Worm (Caenorhabditis elegans): ENCODE results near the gene srd-19.

DNA sequence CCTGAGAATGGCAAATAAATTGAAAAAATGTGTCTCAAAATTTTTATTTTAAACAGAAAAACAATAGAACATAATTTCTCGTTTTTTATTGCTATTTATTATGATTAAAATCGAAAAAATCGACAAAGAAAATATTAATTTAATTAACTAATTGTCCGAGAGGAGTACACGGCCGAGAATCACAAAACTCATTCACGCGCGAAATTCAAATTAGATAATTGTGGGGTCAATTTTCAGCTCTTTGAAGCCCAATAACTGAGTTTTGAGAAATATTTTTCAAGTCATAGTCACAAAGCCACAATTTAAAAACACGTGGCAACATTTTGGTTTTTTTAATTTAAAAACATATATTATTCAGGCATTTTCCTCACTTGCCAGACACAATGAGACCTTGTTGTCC, 19.5 kb downstream of the srd-19 start:
- TF ChIP-seq cog-1 (tag; optimal IDR thresholded peaks at IDR 0.05) (no peak), ztf-23 (GFP tag; IDR thresholded peaks at IDR 0.05) (no peak), flt-1 (GFP tag; IDR thresholded peaks at IDR 0.05) (no peak), klf-2 (GFP tag; conservative IDR thresholded peaks at IDR 0.05) (no peak), ref-1 (GFP tag; conservative IDR thresholded peaks at IDR 0.05) (no peak), tab-1 (GFP tag; IDR thresholded peaks at IDR 0.05) (no peak), med-1 (GFP tag; optimal IDR thresholded peaks at IDR 0.05; ENCODE audit: insufficient read depth) (no peak), ztf-29 (GFP tag; IDR thresholded peaks at IDR 0.05) (no peak)

Data from whole organism, midembryonic.